Worm (Caenorhabditis elegans) whole organism, early embryonic: ENCODE data around the gene C16D2.3.

ENCODE experiments used
- B0310.2 ChIP-seq: sonication (generic microtip); optimal IDR thresholded peaks from 2 replicates; lab custom pipeline; 2016; ENCODE audit warnings: mild to moderate bottlenecking, missing genetic modification characterization, missing compliant biosample characterization
- F13C5.2 ChIP-seq: sonication (generic microtip); optimal IDR thresholded peaks from 2 replicates; lab custom pipeline; 2017; ENCODE audit warnings: mild to moderate bottlenecking, missing genetic modification characterization, inconsistent platforms, missing compliant biosample characterization
- aly-1 ChIP-seq: sonication (generic microtip); optimal IDR thresholded peaks from 2 replicates; lab custom pipeline; 2016; ENCODE audit warnings: missing genetic modification characterization, missing compliant biosample characterization
- ama-1 ChIP-seq: fragments of 150-350 bp; optimal IDR thresholded peaks from 2 replicates; lab custom pipeline; 2014
- ceh-13 ChIP-seq: fragments of 200-800 bp; sonication (Bioruptor generic); optimal IDR thresholded peaks from 2 replicates; lab custom pipeline; 2018; ENCODE audit warnings: mild to moderate bottlenecking, missing genetic modification characterization, missing compliant biosample characterization
- ceh-36 ChIP-seq: sonication (generic microtip); optimal IDR thresholded peaks from 2 replicates; lab custom pipeline; 2016; ENCODE audit warnings: missing genetic modification characterization, inconsistent platforms, missing compliant biosample characterization
- ets-7 ChIP-seq: sonication (generic microtip); optimal IDR thresholded peaks from 2 replicates; lab custom pipeline; 2016; ENCODE audit warnings: missing genotype, missing genetic modification characterization, missing compliant biosample characterization
- flt-1 ChIP-seq: fragments of 200-800 bp; sonication (Bioruptor generic); IDR thresholded peaks from 2 replicates; pipeline ENCODE4 v1.3.6; 2022; ENCODE audit warnings: missing genetic modification characterization, missing compliant biosample characterization
- hmbx-1 ChIP-seq: sonication (generic microtip); optimal IDR thresholded peaks from 2 replicates; lab custom pipeline; 2016; ENCODE audit warnings: mild to moderate bottlenecking, missing genetic modification characterization, missing compliant biosample characterization
- hmg-4 ChIP-seq: fragments of 200-800 bp; sonication (Bioruptor generic); optimal IDR thresholded peaks from 2 replicates; lab custom pipeline; 2018; ENCODE audit warnings: mild to moderate bottlenecking, missing genetic modification characterization, missing compliant biosample characterization
- hnd-1 ChIP-seq: sonication (generic microtip); optimal IDR thresholded peaks from 2 replicates; lab custom pipeline; 2016; ENCODE audit warnings: missing genetic modification characterization, missing compliant biosample characterization
- pes-1 ChIP-seq: fragments of 200-800 bp; sonication (Bioruptor generic); IDR thresholded peaks from 2 replicates; pipeline ENCODE4 v1.3.6; 2022; ENCODE audit warnings: missing genetic modification reagents, missing genetic modification characterization, missing compliant biosample characterization
- scrt-1 ChIP-seq: fragments of 200-800 bp; sonication (Bioruptor generic); IDR thresholded peaks from 2 replicates; pipeline ENCODE4 v1.3.6; 2022; ENCODE audit warnings: missing genetic modification characterization, missing compliant biosample characterization
- sea-1 ChIP-seq: fragments of 200-800 bp; sonication (Bioruptor generic); conservative IDR thresholded peaks from 2 replicates; pipeline ENCODE4 v1.3.6; 2022; ENCODE audit warnings: missing genetic modification characterization, missing compliant biosample characterization
- tbx-11 ChIP-seq: fragments of 200-800 bp; sonication (Bioruptor generic); IDR thresholded peaks from 2 replicates; pipeline ENCODE4 v1.3.6; 2022; ENCODE audit warnings: missing genetic modification characterization, missing compliant biosample characterization
- tbx-37 ChIP-seq: fragments of 200-800 bp; sonication (Bioruptor generic); conservative IDR thresholded peaks from 2 replicates; pipeline ENCODE4 v1.3.6; 2022; ENCODE audit warnings: missing genetic modification reagents, missing genetic modification characterization, missing compliant biosample characterization
- tra-4 ChIP-seq: sonication (generic microtip); optimal IDR thresholded peaks from 2 replicates; lab custom pipeline; 2017; ENCODE audit warnings: missing genetic modification characterization, missing compliant biosample characterization

The C16D2.3 gene

DNA sequence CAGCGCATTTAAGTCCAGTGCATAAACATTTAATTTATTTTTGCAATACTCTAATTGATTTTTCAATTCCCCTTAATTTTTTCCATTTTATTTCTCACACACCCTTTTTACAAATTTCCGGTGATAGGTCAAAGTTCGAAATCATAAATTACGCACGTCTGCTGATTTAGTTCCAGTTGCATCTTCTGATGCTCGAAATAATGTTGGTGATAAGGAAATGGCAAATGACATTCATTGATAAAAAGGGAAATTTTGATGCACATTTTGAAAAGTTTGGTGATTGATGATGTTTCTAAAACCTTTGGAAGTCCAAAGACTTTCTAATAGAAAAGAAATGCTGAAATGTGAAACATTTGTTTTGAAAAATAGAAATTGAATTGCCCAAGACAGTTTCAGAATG lies 19.2 kb downstream of the C16D2.3 start:
- no peak for TF ChIP-seq aly-1 (tag; lab: Kevin White, UChicago)
- no peak for TF ChIP-seq B0310.2 (tag; lab: Kevin White, UChicago)
- TF ChIP-seq hmbx-1 (tag; lab: Kevin White, UChicago), result no peak
- TF ChIP-seq ama-1 (lab: Kevin White, UChicago), result no peak
- TF ChIP-seq tra-4, result no peak
- TF ChIP-seq pes-1 (GFP tag; lab: Robert Waterston, UW), result no peak
- no peak for TF ChIP-seq tbx-11 (GFP tag; lab: Robert Waterston, UW)
- no peak for TF ChIP-seq sea-1 (GFP tag; lab: Robert Waterston, UW)
- no peak for TF ChIP-seq flt-1 (GFP tag; lab: Robert Waterston, UW)
- no peak for TF ChIP-seq tbx-37 (GFP tag; lab: Robert Waterston, UW)
- no peak for TF ChIP-seq ets-7
- no peak for TF ChIP-seq hmg-4 (GFP tag; lab: Kevin White, UChicago)
- TF ChIP-seq ceh-13 (GFP tag; lab: Kevin White, UChicago), result no peak
- no peak for TF ChIP-seq hnd-1 (tag; lab: Kevin White, UChicago)
- TF ChIP-seq F13C5.2 (tag; lab: Kevin White, UChicago), result no peak
- TF ChIP-seq scrt-1, result no peak

ce11 chrII:9158029-9158428 lies 20.1 kb downstream of the C16D2.3 start, which contains the start of gene oac-54:
TSS of gene oac-54 (plus strand) at chrII:9158111.
- no peak for TF ChIP-seq B0310.2 (tag; lab: Kevin White, UChicago)
- TF ChIP-seq ets-7, result no peak
- TF ChIP-seq pes-1 (GFP tag; lab: Robert Waterston, UW), result no peak
- no peak for TF ChIP-seq flt-1 (GFP tag; lab: Robert Waterston, UW)
- no peak for TF ChIP-seq aly-1 (tag; lab: Kevin White, UChicago)
- no peak for TF ChIP-seq tbx-37 (GFP tag; lab: Robert Waterston, UW)
- no peak for TF ChIP-seq ceh-13 (GFP tag; lab: Kevin White, UChicago)

DNA sequence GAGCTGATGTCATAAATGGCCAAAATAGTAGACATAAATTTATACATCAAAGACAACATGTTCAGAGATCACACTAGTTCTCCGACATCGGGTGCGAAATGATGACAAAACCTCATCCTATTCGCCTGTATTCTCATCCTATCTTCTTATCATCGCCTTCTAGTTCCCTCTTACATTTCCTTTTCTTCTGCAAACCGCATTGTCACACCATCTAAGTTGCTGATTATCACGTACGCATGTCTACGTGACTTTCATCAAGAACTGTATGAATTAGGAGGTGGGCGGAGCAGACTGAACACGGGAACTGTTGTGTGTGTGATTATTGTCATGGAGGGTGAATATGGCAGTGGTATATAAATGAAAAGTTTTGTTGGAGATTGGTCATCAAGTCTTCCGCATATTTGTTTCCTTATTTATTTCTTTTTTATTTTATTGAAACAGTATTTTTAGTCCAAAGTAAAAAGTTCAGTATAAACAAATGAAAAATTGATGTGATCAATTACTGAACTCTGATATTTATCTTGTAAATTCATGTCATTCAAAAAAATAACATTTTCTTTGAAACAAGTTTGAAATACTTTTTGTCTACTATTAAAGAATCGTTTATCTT lies 22.4 kb downstream of the C16D2.3 start:
- TF ChIP-seq hnd-1 (tag; lab: Kevin White, UChicago), result no peak
- no peak for TF ChIP-seq sea-1 (GFP tag; lab: Robert Waterston, UW)

ce11 chrII:9161023-9161422 lies 23.1 kb downstream of the C16D2.3 start, which contains the start of gene rhy-1:
TSS of gene rhy-1 (plus strand) at chrII:9161379.
- TF ChIP-seq flt-1 (GFP tag; lab: Robert Waterston, UW), result no peak
- TF ChIP-seq ama-1 (lab: Kevin White, UChicago), result no peak
- no peak for TF ChIP-seq sea-1 (GFP tag; lab: Robert Waterston, UW)
- no peak for TF ChIP-seq scrt-1
- TF ChIP-seq tbx-37 (GFP tag; lab: Robert Waterston, UW), result no peak
- TF ChIP-seq F13C5.2 (tag; lab: Kevin White, UChicago), result no peak
- no peak for TF ChIP-seq ceh-13 (GFP tag; lab: Kevin White, UChicago)
- no peak for TF ChIP-seq hmbx-1 (tag; lab: Kevin White, UChicago)
- TF ChIP-seq tbx-11 (GFP tag; lab: Robert Waterston, UW), result no peak
- no peak for TF ChIP-seq ceh-36
- no peak for TF ChIP-seq hnd-1 (tag; lab: Kevin White, UChicago)
- no peak for TF ChIP-seq ets-7
- TF ChIP-seq pes-1 (GFP tag; lab: Robert Waterston, UW), result no peak
- TF ChIP-seq tra-4, result no peak
- no peak for TF ChIP-seq hmg-4 (GFP tag; lab: Kevin White, UChicago)
- no peak for TF ChIP-seq B0310.2 (tag; lab: Kevin White, UChicago)
- TF ChIP-seq aly-1 (tag; lab: Kevin White, UChicago), result no peak

- TF ChIP-seq scrt-1, result no peak
- TF ChIP-seq ama-1 (lab: Kevin White, UChicago), result peak; percentile 26
These were observed 25.4 kb downstream of the C16D2.3 start for ce11 chrII:9163348-9163747.

DNA sequence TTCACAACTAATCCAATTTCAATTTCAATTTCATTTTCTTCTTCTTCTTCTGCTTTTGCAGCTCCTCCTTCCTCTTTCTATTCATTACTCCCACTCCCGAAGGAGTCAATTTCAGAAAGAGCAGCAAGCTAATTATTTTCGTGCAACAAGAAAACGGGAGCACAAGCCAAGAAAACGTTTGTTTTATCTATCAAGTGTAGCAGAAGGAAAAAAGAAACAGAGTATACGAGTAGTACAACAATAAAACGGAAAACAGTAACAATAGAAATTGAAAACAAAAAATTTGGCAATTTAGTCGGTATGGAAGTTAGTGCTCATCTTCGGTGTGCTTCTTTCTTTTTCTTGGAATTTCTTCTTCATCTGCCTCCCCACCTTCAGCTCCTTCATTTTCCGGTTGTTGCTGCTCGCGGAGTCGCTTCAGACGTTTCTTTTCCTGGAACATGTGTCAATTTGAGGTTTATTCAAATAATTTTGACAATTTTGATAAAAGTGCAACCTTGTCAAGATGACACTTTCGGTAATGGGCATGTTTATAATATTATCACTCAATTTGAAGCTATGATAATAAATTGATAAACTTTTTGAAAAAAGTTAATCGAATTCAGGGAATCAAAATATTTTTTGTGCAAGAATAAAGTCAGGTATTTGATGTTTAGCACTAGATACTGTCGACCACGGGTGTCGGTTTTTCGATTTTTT lies 28.0 kb downstream of the C16D2.3 start, which contains the start of gene W07A12.8:
Gene W07A12.8, minus strand, starts transcription at position 51 of the 699 bp plus-strand sequence.
- TF ChIP-seq sea-1 (GFP tag; lab: Robert Waterston, UW) (no peak), B0310.2 (tag; lab: Kevin White, UChicago) (no peak), aly-1 (tag; lab: Kevin White, UChicago) (no peak), flt-1 (GFP tag; lab: Robert Waterston, UW) (no peak), ama-1 (lab: Kevin White, UChicago) (no peak), F13C5.2 (tag; lab: Kevin White, UChicago) (no peak), ceh-13 (GFP tag; lab: Kevin White, UChicago) (no peak), scrt-1 (no peak), ets-7 (no peak), tra-4 (no peak), pes-1 (GFP tag; lab: Robert Waterston, UW) (no peak), hmg-4 (GFP tag; lab: Kevin White, UChicago) (no peak), ceh-36 (no peak)

DNA sequence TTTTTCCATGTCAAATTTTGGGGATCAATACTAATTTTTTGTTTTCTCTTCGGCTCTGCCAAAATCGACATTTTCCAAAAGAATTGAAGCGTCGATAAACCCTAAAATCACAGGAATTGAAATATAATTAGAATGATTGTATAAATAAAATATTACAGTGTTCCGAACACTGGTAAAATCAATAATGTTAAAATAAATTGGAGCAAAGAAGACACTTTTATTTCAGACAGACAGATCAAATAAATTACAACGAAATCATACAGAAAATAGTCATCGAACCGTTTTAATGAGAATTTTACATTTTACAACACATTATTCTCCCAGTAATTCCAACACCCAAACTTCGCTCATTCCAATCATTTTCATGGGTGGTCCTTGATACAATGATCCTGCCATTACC lies 29.8 kb downstream of the C16D2.3 start, which contains the start of gene T23G7.3:
Gene T23G7.3, minus strand, starts transcription at position 101 of the 400 bp plus-strand sequence.
- TF ChIP-seq pes-1 (GFP tag; lab: Robert Waterston, UW) (no peak), ceh-13 (GFP tag; lab: Kevin White, UChicago) (no peak), hnd-1 (tag; lab: Kevin White, UChicago) (no peak), F13C5.2 (tag; lab: Kevin White, UChicago) (no peak), hmbx-1 (tag; lab: Kevin White, UChicago) (no peak), flt-1 (GFP tag; lab: Robert Waterston, UW) (no peak), ets-7 (no peak), tbx-37 (GFP tag; lab: Robert Waterston, UW) (no peak), sea-1 (GFP tag; lab: Robert Waterston, UW) (no peak), hmg-4 (GFP tag; lab: Kevin White, UChicago) (no peak), ama-1 (lab: Kevin White, UChicago) (no peak), tra-4 (no peak), B0310.2 (tag; lab: Kevin White, UChicago) (no peak), ceh-36 (no peak), aly-1 (tag; lab: Kevin White, UChicago) (no peak)
